Worm (Caenorhabditis elegans): ENCODE data around the gene F11C1.10.

- TF ChIP-seq klf-2 (GFP tag; conservative IDR thresholded peaks at IDR 0.05) (no peak), ztf-29 (GFP tag; IDR thresholded peaks at IDR 0.05) (no peak), med-1 (GFP tag; optimal IDR thresholded peaks at IDR 0.05; ENCODE audit: insufficient read depth) (no peak)
Observed at ce11 chrX:13003092-13003491, 26.2 kb downstream of the F11C1.10 start.

Data from whole organism, midembryonic.